Fruit fly (Drosophila melanogaster): Measurements from ENCODE around the gene CCT2.

Gene CCT2

DNA sequence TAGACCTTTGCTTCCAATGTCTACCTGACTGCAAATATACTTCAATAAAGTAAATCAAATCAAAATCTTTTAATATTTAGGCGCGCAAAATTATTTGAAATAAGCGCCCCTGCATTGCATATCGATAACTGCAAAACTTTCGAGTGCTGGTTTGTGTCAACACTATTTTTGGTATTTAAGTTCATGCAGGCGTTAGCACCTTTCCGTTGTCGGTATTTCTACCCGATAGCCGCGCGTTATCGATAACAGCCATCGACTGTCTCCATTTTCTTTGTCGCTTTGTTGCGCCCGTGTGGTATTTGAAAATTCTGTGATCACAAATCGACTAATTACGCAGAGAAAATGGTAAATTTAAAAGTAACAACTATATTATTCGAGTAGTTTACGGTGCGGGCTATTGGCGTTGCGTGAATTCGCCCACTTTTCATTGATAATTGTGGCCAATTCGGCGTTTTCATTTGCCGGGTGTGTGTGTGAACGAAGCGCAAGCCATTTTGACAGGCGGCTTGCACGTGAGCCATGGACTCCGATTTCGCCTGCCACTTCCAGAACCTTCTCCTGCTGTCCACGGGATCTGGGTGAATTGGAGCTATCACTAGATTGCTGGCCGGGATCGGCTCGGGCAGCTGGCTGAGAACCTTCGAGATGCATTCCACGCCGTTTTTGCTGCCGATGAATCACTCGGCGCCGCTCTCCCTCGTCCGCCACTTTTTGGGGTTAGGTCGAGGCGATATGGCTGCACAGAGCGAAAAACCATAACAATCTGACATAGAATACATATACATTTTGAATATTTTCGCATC, at the start of gene CCT2 (continued):
- TF ChIP-seq CG12769 (tag; optimal IDR thresholded peaks at IDR 0.05): no peak
- TF ChIP-seq fd96Cb (tag; optimal IDR thresholded peaks at IDR 0.05): no peak
- no peak for TF ChIP-seq dati (GFP tag; IDR thresholded peaks at IDR 0.05)
- no peak for TF ChIP-seq CG17568 (GFP tag; optimal IDR thresholded peaks at IDR 0.05)
- no peak for TF ChIP-seq B-H2 (GFP tag; optimal IDR thresholded peaks at IDR 0.05)
- TF ChIP-seq dimm (GFP tag; IDR thresholded peaks at IDR 0.05): no peak
- TF ChIP-seq CG14860 (GFP tag; IDR thresholded peaks at IDR 0.05; ENCODE audit: partially characterized antibody): peak; percentile 65; the same call in 2 of the 3 replicates
- 0 out of 3 replicates have a peak, but pooled peaks have one; percentile 23 for TF ChIP-seq mld (GFP tag; IDR thresholded peaks at IDR 0.05; ENCODE audit: partially characterized antibody)
- peak; percentile 3 for TF ChIP-seq Hand (GFP tag; optimal IDR thresholded peaks at IDR 0.05)
- no peak for TF ChIP-seq CG15601 (tag; optimal IDR thresholded peaks at IDR 0.05)
- peak; percentile 62; the same call in 1 of the 4 replicates for TF ChIP-seq chinmo (GFP tag; IDR thresholded peaks at IDR 0.05; ENCODE audit: partially characterized antibody)
- no peak for TF ChIP-seq pfk (GFP tag; optimal IDR thresholded peaks at IDR 0.05)
- no peak for TF ChIP-seq nerfin-2 (GFP tag; IDR thresholded peaks at IDR 0.05; ENCODE audit: partially characterized antibody)
- TF ChIP-seq Aef1 (GFP tag; IDR thresholded peaks at IDR 0.05): no peak
- TF ChIP-seq CG10462 (GFP tag; optimal IDR thresholded peaks at IDR 0.05): no peak
- TF ChIP-seq Rx (GFP tag; IDR thresholded peaks at IDR 0.05): no peak
- no peak for TF ChIP-seq CG43689 (GFP tag; IDR thresholded peaks at IDR 0.05)
- no peak for TF ChIP-seq Dbx (GFP tag; IDR thresholded peaks at IDR 0.05)
- no peak for TF ChIP-seq CG13894 (tag; optimal IDR thresholded peaks at IDR 0.05)
- TF ChIP-seq CG32772 (GFP tag; IDR thresholded peaks at IDR 0.05): no peak
- no peak for TF ChIP-seq PHDP (tag; optimal IDR thresholded peaks at IDR 0.05)
- no peak for TF ChIP-seq CG11085 (GFP tag; IDR thresholded peaks at IDR 0.05)
- TF ChIP-seq Dip2 (GFP tag; IDR thresholded peaks at IDR 0.05): no peak
- peak; percentile 94 for TF ChIP-seq pzg (GFP tag; optimal IDR thresholded peaks at IDR 0.05)
- TF ChIP-seq ERR (GFP tag; optimal IDR thresholded peaks at IDR 0.05): no peak
- peak; percentile 27 for TF ChIP-seq CG17829 (tag; optimal IDR thresholded peaks at IDR 0.05)
- no peak for TF ChIP-seq CG9437 (GFP tag; optimal IDR thresholded peaks at IDR 0.05)
- TF ChIP-seq pum (GFP tag; optimal IDR thresholded peaks at IDR 0.05): no peak
- no peak for TF ChIP-seq CG8944 (GFP tag; optimal IDR thresholded peaks at IDR 0.05)
- TF ChIP-seq so (GFP tag; IDR thresholded peaks at IDR 0.05): no peak
- no peak for TF ChIP-seq CG12071 (GFP tag; optimal IDR thresholded peaks at IDR 0.05)
- no peak for TF ChIP-seq slou (GFP tag; optimal IDR thresholded peaks at IDR 0.05)
- no peak for TF ChIP-seq E2f1 (GFP tag; IDR thresholded peaks at IDR 0.05)
- no peak for TF ChIP-seq CG15696 (tag; optimal IDR thresholded peaks at IDR 0.05)
- TF ChIP-seq CG2678 (tag; optimal IDR thresholded peaks at IDR 0.05): no peak
- peak; percentile 26 for TF ChIP-seq Sin3A (optimal IDR thresholded peaks at IDR 0.05)
- no peak for TF ChIP-seq Sox102F (GFP tag; optimal IDR thresholded peaks at IDR 0.05)
- peak; percentile 56 for TF ChIP-seq Myb (GFP tag; optimal IDR thresholded peaks at IDR 0.05)
- TF ChIP-seq NFAT (GFP tag; IDR thresholded peaks at IDR 0.05): no peak
- TF ChIP-seq ap (GFP tag; IDR thresholded peaks at IDR 0.05): no peak
- peak; percentile 31; the same call in 1 of the 2 replicates for TF ChIP-seq CG3847 (GFP tag; IDR thresholded peaks at IDR 0.05)
- TF ChIP-seq shn (GFP tag; optimal IDR thresholded peaks at IDR 0.05): no peak
- TF ChIP-seq phol (tag; optimal IDR thresholded peaks at IDR 0.05): peak; percentile 91
- no peak for TF ChIP-seq schlank (tag; optimal IDR thresholded peaks at IDR 0.05)
- no peak for TF ChIP-seq peb (GFP tag; IDR thresholded peaks at IDR 0.05)
- no peak for TF ChIP-seq Oaz (GFP tag; IDR thresholded peaks at IDR 0.05)
- peak; percentile 62; the same call in 2 of the 3 replicates for TF ChIP-seq CG34422 (GFP tag; IDR thresholded peaks at IDR 0.05)
- no peak for TF ChIP-seq Camta (GFP tag; optimal IDR thresholded peaks at IDR 0.05)
- peak; percentile 67 for TF ChIP-seq Dll (GFP tag; IDR thresholded peaks at IDR 0.05; ENCODE audit: partially characterized antibody)
- TF ChIP-seq CG16863 (GFP tag; optimal IDR thresholded peaks at IDR 0.05): no peak
